Worm (Caenorhabditis elegans) whole organism, young adult: ENCODE measurements around the gene cthd-1.

Source experiments
- B0336.3 ChIP-seq: fragments of 200-800 bp; sonication (Bioruptor generic); IDR thresholded peaks from 2 replicates; pipeline ENCODE4 v1.3.6; 2022; ENCODE audit warnings: missing genetic modification characterization, missing compliant biosample characterization
- ZK185.1 ChIP-seq: sonication (generic microtip); optimal IDR thresholded peaks from 2 replicates; lab custom pipeline; 2016; ENCODE audit warnings: mild to moderate bottlenecking, missing genetic modification characterization, missing compliant biosample characterization; ENCODE audit not compliant: poor library complexity, severe bottlenecking
- ama-1 ChIP-seq, 3 experiments: fragments of 150-350 bp in 1 of 3; sonication (generic microtip) in 2 of 3; optimal IDR thresholded peaks; 2 replicates each; lab custom pipeline; 2014 to 2018; ENCODE audit warnings: missing biosample characterization in 2 of 3, missing genetic modification characterization in 2 of 3, missing genetic modification reagents in 2 of 3
- aptf-2 ChIP-seq: fragments of 200-800 bp; sonication (Bioruptor generic); conservative IDR thresholded peaks from 2 replicates; pipeline ENCODE4 v1.3.6; 2022; ENCODE audit warnings: missing genetic modification reagents, missing genetic modification characterization, missing compliant biosample characterization
- bed-1 ChIP-seq: fragments of 200-800 bp; sonication (Bioruptor generic); IDR thresholded peaks from 2 replicates; pipeline ENCODE4 v1.3.6; 2022; ENCODE audit warnings: missing genetic modification reagents, missing genetic modification characterization, missing compliant biosample characterization
- ceh-58 ChIP-seq: fragments of 200-800 bp; sonication (Bioruptor generic); IDR thresholded peaks from 2 replicates; pipeline ENCODE4 v1.3.6; 2022; ENCODE audit warnings: missing genetic modification characterization, missing compliant biosample characterization
- lin-35 ChIP-seq, 3 experiments: fragments of 150-350 bp in 2 of 3; sonication (generic microtip) in 1 of 3; optimal IDR thresholded peaks; 2 replicates each; lab custom pipeline; 2014 to 2018; ENCODE audit warnings: missing biosample characterization in 3 of 3, missing genetic modification characterization in 3 of 3, missing genetic modification reagents in 3 of 3
- mxl-1 ChIP-seq: sonication (generic microtip); optimal IDR thresholded peaks from 2 replicates; lab custom pipeline; 2016; ENCODE audit warnings: missing genetic modification characterization, missing compliant biosample characterization
- nfya-2 ChIP-seq: fragments of 200-800 bp; sonication (Bioruptor generic); IDR thresholded peaks from 2 replicates; pipeline ENCODE4 v1.3.6; 2022; ENCODE audit warnings: missing genetic modification reagents, missing genetic modification characterization, missing compliant biosample characterization
- pbrm-1 ChIP-seq: fragments of 200-800 bp; sonication (Bioruptor generic); IDR thresholded peaks from 2 replicates; pipeline ENCODE4 v1.3.6; 2022; ENCODE audit warnings: missing genetic modification reagents, missing genetic modification characterization, missing compliant biosample characterization
- somi-1 ChIP-seq: fragments of 200-800 bp; sonication (Bioruptor generic); optimal IDR thresholded peaks from 2 replicates; lab custom pipeline; 2018; ENCODE audit warnings: mild to moderate bottlenecking, missing genetic modification characterization, missing compliant biosample characterization
- unc-130 ChIP-seq: sonication (generic microtip); optimal IDR thresholded peaks from 2 replicates; lab custom pipeline; 2016; ENCODE audit warnings: missing genetic modification reagents, missing genetic modification characterization, missing compliant biosample characterization
- unc-62 ChIP-seq: fragments of 150-350 bp; optimal IDR thresholded peaks from 2 replicates; lab custom pipeline; 2014; ENCODE audit warnings: missing biosample characterization, missing genetic modification reagents, missing genetic modification characterization
- ztf-18 ChIP-seq: sonication (generic microtip); optimal IDR thresholded peaks from 2 replicates; lab custom pipeline; 2016; ENCODE audit warnings: missing genotype, mild to moderate bottlenecking, missing genetic modification characterization, missing compliant biosample characterization

DNA sequence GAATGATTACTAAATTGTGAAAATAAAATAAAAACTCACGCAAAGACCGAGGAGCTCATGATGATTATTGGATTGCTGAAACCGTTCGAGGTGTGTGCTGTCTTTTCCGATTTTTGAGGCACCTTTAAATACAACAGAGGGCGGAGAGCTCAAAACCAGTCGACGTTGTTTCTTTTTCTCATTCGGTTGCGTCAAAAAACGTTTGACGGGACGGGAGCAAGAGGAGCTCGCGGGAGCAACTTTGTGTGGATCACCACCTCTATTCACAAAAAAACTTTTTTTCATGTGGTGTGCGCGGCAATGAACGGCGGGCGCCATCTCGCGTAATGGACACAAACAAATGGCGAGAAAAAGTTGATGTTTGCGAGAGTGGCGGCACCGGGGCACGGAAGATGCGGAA, 49.0 kb upstream of the cthd-1 start, which contains the start of gene idpc-3:
- TF ChIP-seq aptf-2 (GFP tag; lab: Robert Waterston, UW) (no peak), ceh-58 (GFP tag; lab: Robert Waterston, UW) (no peak), B0336.3 (GFP tag; lab: Robert Waterston, UW) (no peak), somi-1 (no peak), ztf-18 (tag; lab: Kevin White, UChicago) (no peak), nfya-2 (GFP tag; lab: Robert Waterston, UW) (no peak), bed-1 (GFP tag; lab: Robert Waterston, UW) (no peak), pbrm-1 (GFP tag; lab: Robert Waterston, UW) (no peak), ama-1 (optimal IDR thresholded peaks at IDR 0.05; lab: Kevin White, UChicago) (no peak), ama-1 (GFP tag; optimal IDR thresholded peaks at IDR 0.05; lab: Kevin White, UChicago) (no peak), unc-130 (GFP tag; lab: Kevin White, UChicago) (no peak), mxl-1 (tag; lab: Kevin White, UChicago) (no peak), unc-62 (GFP tag; lab: Kevin White, UChicago) (no peak), ZK185.1 (tag; lab: Kevin White, UChicago) (no peak), lin-35 (GFP tag; optimal IDR thresholded peaks at IDR 0.05; lab: Kevin White, UChicago) (no peak)
